Worm (Caenorhabditis elegans): Measurements from ENCODE around the gene syx-18.

Gene syx-18

DNA sequence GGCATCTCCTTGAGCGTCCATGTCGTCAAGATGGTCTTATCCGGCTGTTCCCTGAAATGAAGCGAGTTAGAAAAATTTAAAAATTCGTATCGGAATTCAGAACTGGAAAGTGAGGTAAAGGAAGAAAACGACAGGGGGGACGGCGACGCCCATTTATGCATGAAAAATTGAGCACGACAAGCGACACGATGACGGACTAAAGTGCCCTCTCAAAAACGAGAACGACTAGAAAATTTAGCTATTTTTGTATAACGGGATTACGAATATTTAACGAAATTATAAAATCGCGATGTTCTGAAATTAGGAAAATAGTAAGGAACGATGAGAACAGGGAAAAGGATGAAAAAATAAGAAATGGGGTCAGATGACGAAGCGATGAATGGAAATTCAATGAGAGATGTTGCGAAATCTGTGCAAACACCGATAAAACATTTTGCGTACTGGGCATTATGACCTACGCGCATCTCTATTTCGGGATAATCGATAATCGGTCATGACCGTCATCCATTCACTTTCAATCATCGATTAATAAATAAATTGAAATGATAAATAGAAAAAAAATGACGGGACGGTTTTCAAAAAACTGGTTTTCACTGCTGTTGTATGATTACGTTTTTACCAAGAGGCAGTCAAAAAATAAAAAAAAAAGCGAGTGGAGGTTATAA is 1.3 kb upstream of the syx-18 start, which contains the start of gene snb-1:
Gene snb-1, minus strand, starts transcription at position 51 of the 665 bp plus-strand sequence.
- peak; percentile 53 for TF ChIP-seq nhr-237 (tag; optimal IDR thresholded peaks at IDR 0.05)
- TF ChIP-seq ceh-83 (GFP tag; optimal IDR thresholded peaks at IDR 0.05), result no peak
- TF ChIP-seq blmp-1 (tag; optimal IDR thresholded peaks at IDR 0.05), result peak; percentile 11
- TF ChIP-seq pha-4 (tag; optimal IDR thresholded peaks at IDR 0.05), result peak; percentile 34
- no peak for TF ChIP-seq snpc-4 (tag; optimal IDR thresholded peaks at IDR 0.05)
- no peak for TF ChIP-seq flh-1 (GFP tag; optimal IDR thresholded peaks at IDR 0.05)
- peak; percentile 7 for TF ChIP-seq mep-1 (tag; optimal IDR thresholded peaks at IDR 0.05)
- TF ChIP-seq bed-3 (GFP tag; optimal IDR thresholded peaks at IDR 0.05), result no peak
- TF ChIP-seq lsy-2 (tag; optimal IDR thresholded peaks at IDR 0.05), result peak; percentile 56
- no peak for TF ChIP-seq lin-32 (GFP tag; optimal IDR thresholded peaks at IDR 0.05)
- TF ChIP-seq cnd-1 (tag; optimal IDR thresholded peaks at IDR 0.05), result no peak
- TF ChIP-seq unc-120 (tag; optimal IDR thresholded peaks at IDR 0.05; ENCODE audit: poor library complexity, severe bottlenecking), result peak; percentile 82
- TF ChIP-seq nhr-76 (tag; optimal IDR thresholded peaks at IDR 0.05), result no peak
- peak; percentile 55 for TF ChIP-seq ceh-39 (tag; optimal IDR thresholded peaks at IDR 0.05)
- TF ChIP-seq nhr-2 (tag; optimal IDR thresholded peaks at IDR 0.05), result no peak
- no peak for TF ChIP-seq ztf-11 (tag; optimal IDR thresholded peaks at IDR 0.05)
- peak; percentile 25 for TF ChIP-seq ces-1 (GFP tag; optimal IDR thresholded peaks at IDR 0.05)
- TF ChIP-seq elt-1 (tag; optimal IDR thresholded peaks at IDR 0.05; ENCODE audit: borderline replicate concordance, insufficient read depth), result no peak
- TF ChIP-seq elt-3 (tag; optimal IDR thresholded peaks at IDR 0.05), result no peak

DNA sequence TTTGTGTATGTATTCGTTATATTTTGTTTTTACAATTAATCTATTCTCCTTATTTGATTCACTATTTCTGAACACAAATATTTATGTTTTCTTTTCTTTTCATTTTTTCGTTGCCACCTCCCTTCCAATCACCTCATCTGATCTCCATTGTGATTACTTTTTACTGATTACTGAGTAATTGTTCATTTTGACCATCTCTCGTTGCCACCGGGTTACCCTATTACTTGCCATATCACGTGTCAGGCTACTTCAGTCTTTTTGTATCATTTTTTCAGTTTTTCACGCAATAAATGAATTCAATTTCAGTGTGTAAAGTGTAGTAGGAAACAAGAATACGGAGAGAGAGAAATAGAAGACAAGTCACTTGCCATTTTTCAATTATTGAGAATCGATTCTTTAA is 3.2 kb downstream of the syx-18 start, which contains the start of gene T10H9.8:
Gene T10H9.8, plus strand, starts transcription at position 301 of the 400 bp plus-strand sequence.
- TF ChIP-seq nhr-28 (tag; optimal IDR thresholded peaks at IDR 0.05), result no peak
- no peak for TF ChIP-seq ces-1 (GFP tag; optimal IDR thresholded peaks at IDR 0.05)
- no peak for TF ChIP-seq lsy-2 (tag; optimal IDR thresholded peaks at IDR 0.05)
- no peak for TF ChIP-seq nhr-76 (tag; optimal IDR thresholded peaks at IDR 0.05)
- no peak for TF ChIP-seq unc-39 (tag; optimal IDR thresholded peaks at IDR 0.05)
- TF ChIP-seq bed-3 (GFP tag; optimal IDR thresholded peaks at IDR 0.05), result no peak
- no peak for TF ChIP-seq flh-1 (GFP tag; optimal IDR thresholded peaks at IDR 0.05)
- TF ChIP-seq lin-32 (GFP tag; optimal IDR thresholded peaks at IDR 0.05), result no peak
- no peak for TF ChIP-seq elt-3 (tag; optimal IDR thresholded peaks at IDR 0.05)
- no peak for TF ChIP-seq zip-8 (tag; optimal IDR thresholded peaks at IDR 0.05)
- TF ChIP-seq hlh-1 (tag; optimal IDR thresholded peaks at IDR 0.05), result no peak
- no peak for TF ChIP-seq lin-13 (tag; optimal IDR thresholded peaks at IDR 0.05)
- no peak for TF ChIP-seq ham-2 (GFP tag; optimal IDR thresholded peaks at IDR 0.05)
- TF ChIP-seq unc-62 (GFP tag; optimal IDR thresholded peaks at IDR 0.05), result no peak

DNA sequence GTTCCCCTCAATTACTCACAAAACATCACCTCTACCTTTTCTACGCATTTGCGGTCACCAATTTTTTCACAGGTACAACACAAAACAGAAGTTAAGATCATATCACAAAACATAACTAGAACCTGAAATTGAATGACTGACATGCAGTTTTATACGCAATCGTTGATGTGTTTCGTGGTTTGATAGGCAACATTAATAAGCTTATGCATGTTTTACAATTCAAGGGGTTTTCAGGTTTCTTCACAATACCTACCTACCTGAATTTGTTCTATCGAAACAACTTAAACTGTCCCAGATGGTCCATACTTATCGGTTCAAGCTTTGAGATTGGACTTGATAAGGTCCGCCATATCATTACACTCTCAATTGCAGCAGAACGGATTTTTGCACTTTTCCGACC is 4.7 kb downstream of the syx-18 start:
- TF ChIP-seq ztf-11 (tag; optimal IDR thresholded peaks at IDR 0.05) (no peak), unc-120 (tag; optimal IDR thresholded peaks at IDR 0.05; ENCODE audit: poor library complexity, severe bottlenecking) (no peak), nhr-237 (tag; optimal IDR thresholded peaks at IDR 0.05) (no peak), mep-1 (tag; optimal IDR thresholded peaks at IDR 0.05) (no peak), drap-1 (GFP tag; optimal IDR thresholded peaks at IDR 0.05) (no peak), mab-5 (tag; optimal IDR thresholded peaks at IDR 0.05) (no peak), zip-8 (tag; optimal IDR thresholded peaks at IDR 0.05) (no peak), M03D4.4 (tag; optimal IDR thresholded peaks at IDR 0.05) (no peak), nhr-76 (tag; optimal IDR thresholded peaks at IDR 0.05) (no peak), sem-2 (GFP tag; optimal IDR thresholded peaks at IDR 0.05) (no peak)

ce11 chrV:6649317-6649716 is 5.9 kb downstream of the syx-18 start, which contains the start of gene T10H9.1:
T10H9.1 (plus strand) TSS chrV:6649617.
- TF ChIP-seq ham-2 (GFP tag; optimal IDR thresholded peaks at IDR 0.05), result no peak

- TF ChIP-seq nhr-12 (tag; optimal IDR thresholded peaks at IDR 0.05) (no peak), nhr-76 (tag; optimal IDR thresholded peaks at IDR 0.05) (no peak), drap-1 (GFP tag; optimal IDR thresholded peaks at IDR 0.05) (no peak)
These were observed 9.4 kb downstream of the syx-18 start for ce11 chrV:6645810-6646209.

Data from whole organism, mixed stage, embryonic.